Fruit fly (Drosophila melanogaster): ENCODE data around the gene mRpS6.

The mRpS6 gene

dm6 chr3L:4383543-4384325 lies 19.4 kb downstream of the mRpS6 start:
- TF ChIP-seq noc (tag; optimal IDR thresholded peaks at IDR 0.05): no peak

- no peak for TF ChIP-seq noc (tag; optimal IDR thresholded peaks at IDR 0.05)
Measured at dm6 chr3L:4384326-4384662, 19.9 kb downstream of the mRpS6 start, which contains the start of gene slow. Gene slow (plus strand): TSS chr3L:4384442.

DNA sequence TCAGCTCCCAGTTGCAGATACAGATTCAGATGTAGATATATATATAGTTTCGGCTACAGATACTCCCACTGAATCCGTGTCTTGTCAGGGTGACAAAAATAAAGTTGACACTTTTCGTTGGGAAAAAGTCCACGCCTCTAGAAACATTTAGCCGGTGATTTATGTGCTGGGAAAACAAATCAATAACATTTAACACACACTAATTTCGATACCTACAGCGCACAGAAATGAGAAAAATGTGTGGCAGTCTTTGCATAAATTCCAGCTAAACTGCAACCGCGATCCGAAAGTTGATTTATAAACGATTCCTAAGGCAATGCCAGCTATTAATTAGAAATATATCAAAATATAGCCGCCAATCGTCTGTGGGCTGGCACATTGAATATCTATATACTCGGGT lies 23.9 kb downstream of the mRpS6 start:
- TF ChIP-seq noc (tag; optimal IDR thresholded peaks at IDR 0.05): no peak

- no peak for TF ChIP-seq noc (tag; optimal IDR thresholded peaks at IDR 0.05)
Measured at dm6 chr3L:4389104-4389503, 24.8 kb downstream of the mRpS6 start.

DNA sequence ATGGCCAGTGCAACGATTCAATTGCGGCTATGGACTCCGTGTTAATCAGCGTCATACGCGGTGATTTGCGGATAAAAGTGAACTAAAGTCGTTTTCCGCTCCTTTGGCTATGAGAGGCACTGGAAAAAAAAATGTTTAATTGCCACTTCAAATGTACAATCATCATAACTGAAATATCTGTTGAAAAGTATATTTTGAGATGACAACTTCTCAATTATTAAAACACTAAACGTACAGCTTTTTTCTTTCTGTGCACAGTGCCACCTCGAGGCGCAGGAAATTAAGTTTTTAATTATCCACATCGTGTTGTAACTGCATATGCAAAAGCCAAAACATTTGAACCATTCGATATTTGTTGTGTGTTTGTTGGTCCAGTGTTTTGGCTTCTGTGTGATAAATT lies 28.5 kb downstream of the mRpS6 start:
- TF ChIP-seq noc (tag; optimal IDR thresholded peaks at IDR 0.05): no peak

dm6 chr3L:4393642-4394041 lies 29.3 kb downstream of the mRpS6 start:
- TF ChIP-seq noc (tag; optimal IDR thresholded peaks at IDR 0.05): no peak

DNA sequence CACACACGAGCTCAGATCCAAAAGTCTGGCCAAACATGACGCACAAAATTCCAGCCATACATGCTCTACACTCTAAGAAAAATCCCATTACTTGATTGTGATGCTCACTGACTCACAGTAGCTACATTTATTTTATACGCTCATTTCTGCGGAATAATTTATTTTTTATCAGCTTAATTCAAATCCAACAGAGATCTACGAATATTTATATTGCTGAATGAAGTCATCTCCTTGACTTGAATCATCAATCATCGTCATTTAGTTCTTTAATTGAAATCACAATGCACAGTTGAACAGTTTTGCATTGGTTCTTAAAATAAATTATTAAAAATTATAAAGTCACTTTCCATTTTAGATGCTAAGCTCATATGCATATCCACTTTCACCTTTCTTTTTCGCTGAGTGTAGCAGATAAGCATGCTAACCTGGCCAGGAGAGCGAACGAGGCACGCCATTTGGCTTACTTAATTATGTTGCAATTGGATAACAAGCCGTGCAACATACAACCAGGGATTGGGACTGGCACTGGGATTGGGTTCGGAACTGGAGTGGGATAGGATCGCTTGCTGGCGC lies 31.2 kb downstream of the mRpS6 start:
- TF ChIP-seq noc (tag; optimal IDR thresholded peaks at IDR 0.05): no peak

dm6 chr3L:4396372-4396771 lies 32.0 kb downstream of the mRpS6 start:
- no peak for TF ChIP-seq noc (tag; optimal IDR thresholded peaks at IDR 0.05)

- no peak for TF ChIP-seq noc (tag; optimal IDR thresholded peaks at IDR 0.05)
Measured at dm6 chr3L:4397137-4397536, 32.8 kb downstream of the mRpS6 start.

- no peak for TF ChIP-seq noc (tag; optimal IDR thresholded peaks at IDR 0.05)
Measured at dm6 chr3L:4397874-4398273, 33.5 kb downstream of the mRpS6 start.

- no peak for TF ChIP-seq noc (tag; optimal IDR thresholded peaks at IDR 0.05)
Measured at dm6 chr3L:4399905-4400304, 35.6 kb downstream of the mRpS6 start.

- TF ChIP-seq noc (tag; optimal IDR thresholded peaks at IDR 0.05): no peak
Measured at dm6 chr3L:4401241-4401640, 36.9 kb downstream of the mRpS6 start.

- TF ChIP-seq noc (tag; optimal IDR thresholded peaks at IDR 0.05): no peak
Measured at dm6 chr3L:4403180-4403769, 38.9 kb downstream of the mRpS6 start, which contains the start of gene Syx17. Gene Syx17 (plus strand): TSS chr3L:4403487.

DNA sequence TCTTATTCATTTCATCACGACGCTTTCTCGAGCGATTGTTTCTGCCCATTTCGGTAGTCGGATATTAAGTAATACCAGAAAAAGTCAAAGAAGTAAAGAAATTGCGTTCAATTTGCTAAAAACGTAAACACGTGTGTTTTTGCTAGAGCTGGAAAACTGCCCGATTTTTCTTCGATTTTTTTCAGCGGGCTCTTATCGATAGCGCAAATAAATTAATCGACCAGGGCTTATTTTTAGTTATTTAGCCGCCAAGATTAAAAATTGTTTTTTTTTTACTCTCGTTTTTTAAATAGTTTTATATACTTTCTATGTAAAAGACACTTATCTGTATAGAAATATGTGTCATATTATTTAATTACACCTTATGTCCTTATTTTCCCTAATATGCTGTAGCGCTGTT lies 41.6 kb downstream of the mRpS6 start, which contains the start of gene CG15019:
Gene CG15019, minus strand, starts transcription at position 138 of the 400 bp plus-strand sequence.
- TF ChIP-seq noc (tag; optimal IDR thresholded peaks at IDR 0.05): no peak

DNA sequence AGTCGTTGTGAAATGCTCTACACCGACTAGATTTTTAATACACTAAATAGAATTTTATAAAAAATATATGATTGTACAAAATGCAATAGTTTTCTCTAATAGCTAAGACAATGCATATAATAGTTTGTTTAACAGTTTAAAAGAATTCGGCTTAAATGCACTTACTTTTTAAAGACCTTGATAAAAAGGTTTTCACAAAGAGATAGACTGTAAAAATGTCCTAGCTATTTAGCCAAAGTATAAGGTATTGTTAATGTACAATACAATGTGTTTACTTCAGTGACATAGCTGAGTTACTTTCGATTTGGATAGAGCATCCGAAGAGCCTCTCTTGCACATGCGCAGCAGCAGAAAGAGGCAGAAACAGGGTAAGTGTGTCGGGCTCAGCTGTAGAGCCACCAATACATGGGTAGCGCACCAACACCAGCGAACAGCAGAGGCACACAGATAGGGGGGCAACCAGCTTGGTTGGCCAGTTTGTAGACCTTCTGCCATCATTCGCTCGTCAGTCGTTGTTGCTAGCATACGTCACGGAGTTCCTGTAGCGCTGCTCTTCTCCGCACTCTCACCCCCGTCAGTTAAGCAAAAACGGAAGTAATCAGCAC lies 42.4 kb downstream of the mRpS6 start, which contains the start of gene TP53INP:
Gene TP53INP, plus strand, starts transcription at position 291 of the 605 bp plus-strand sequence.
- peak; percentile 86 for TF ChIP-seq noc (tag; optimal IDR thresholded peaks at IDR 0.05)

dm6 chr3L:4407743-4408142 lies 43.4 kb downstream of the mRpS6 start:
- TF ChIP-seq noc (tag; optimal IDR thresholded peaks at IDR 0.05): no peak

Data from whole organism, larva.